Worm (Caenorhabditis elegans): ENCODE data around the gene pcdr-1.

The pcdr-1 gene

ce11 chrX:15713189-15713588 lies 46.6 kb downstream of the pcdr-1 start:
- no peak for TF ChIP-seq pha-2 (tag; optimal IDR thresholded peaks at IDR 0.05)
- TF ChIP-seq pha-4 (tag; optimal IDR thresholded peaks at IDR 0.05) = no peak
- TF ChIP-seq pat-9 (tag; optimal IDR thresholded peaks at IDR 0.05) = no peak
- TF ChIP-seq ceh-18 (tag; optimal IDR thresholded peaks at IDR 0.05) = no peak
- TF ChIP-seq lim-6 (tag; optimal IDR thresholded peaks at IDR 0.05) = no peak
- TF ChIP-seq ceh-31 (tag; optimal IDR thresholded peaks at IDR 0.05) = no peak
- TF ChIP-seq fkh-6 (tag; optimal IDR thresholded peaks at IDR 0.05) = no peak
- no peak for TF ChIP-seq K09A11.1 (tag; optimal IDR thresholded peaks at IDR 0.05; ENCODE audit: insufficient read depth)
- TF ChIP-seq ets-4 (tag; optimal IDR thresholded peaks at IDR 0.05) = no peak
- no peak for TF ChIP-seq unc-86 (tag; optimal IDR thresholded peaks at IDR 0.05)
- TF ChIP-seq nhr-232 (tag; optimal IDR thresholded peaks at IDR 0.05) = no peak
- no peak for TF ChIP-seq C38D4.7 (GFP tag; optimal IDR thresholded peaks at IDR 0.05)
- no peak for TF ChIP-seq unc-55 (GFP tag; optimal IDR thresholded peaks at IDR 0.05)
- no peak for TF ChIP-seq K02D7.2 (tag; optimal IDR thresholded peaks at IDR 0.05)
- TF ChIP-seq npax-4 (tag; optimal IDR thresholded peaks at IDR 0.05) = no peak

ce11 chrX:15716971-15717370 lies 50.4 kb downstream of the pcdr-1 start:
- TF ChIP-seq pha-4 (tag; optimal IDR thresholded peaks at IDR 0.05) (no peak), unc-3 (GFP tag; conservative IDR thresholded peaks at IDR 0.05) (no peak), unc-3 (tag; optimal IDR thresholded peaks at IDR 0.05) (no peak), hlh-8 (tag; optimal IDR thresholded peaks at IDR 0.05) (no peak), unc-86 (tag; optimal IDR thresholded peaks at IDR 0.05) (no peak), hlh-15 (tag; optimal IDR thresholded peaks at IDR 0.05) (no peak), ama-1 (optimal IDR thresholded peaks at IDR 0.05) (no peak)

ce11 chrX:15718325-15718724 lies 51.8 kb downstream of the pcdr-1 start, which contains the start of gene ZK662.6:
Gene ZK662.6 (plus strand): TSS chrX:15718625.
- TF ChIP-seq ztf-16 (tag; optimal IDR thresholded peaks at IDR 0.05) (no peak), unc-3 (GFP tag; conservative IDR thresholded peaks at IDR 0.05) (no peak), unc-3 (tag; optimal IDR thresholded peaks at IDR 0.05) (no peak), pha-2 (tag; optimal IDR thresholded peaks at IDR 0.05) (no peak), sox-2 (GFP tag; IDR thresholded peaks at IDR 0.05) (no peak), lin-11 (tag; optimal IDR thresholded peaks at IDR 0.05) (no peak)

ce11 chrX:15721346-15721745 lies 54.8 kb downstream of the pcdr-1 start, which contains the start of gene ZK662.5:
Gene ZK662.5 (plus strand): TSS chrX:15721646.
- TF ChIP-seq ceh-18 (tag; optimal IDR thresholded peaks at IDR 0.05) = no peak
- TF ChIP-seq fkh-10 (GFP tag; optimal IDR thresholded peaks at IDR 0.05) = no peak
- no peak for TF ChIP-seq ceh-6 (GFP tag; optimal IDR thresholded peaks at IDR 0.05)
- no peak for TF ChIP-seq tbx-7 (tag; optimal IDR thresholded peaks at IDR 0.05)
- TF ChIP-seq ceh-30 (tag; optimal IDR thresholded peaks at IDR 0.05) = no peak
- no peak for TF ChIP-seq T23F11.4 (GFP tag; optimal IDR thresholded peaks at IDR 0.05)
- TF ChIP-seq pax-1 (tag; optimal IDR thresholded peaks at IDR 0.05) = no peak
- no peak for TF ChIP-seq elt-4 (tag; optimal IDR thresholded peaks at IDR 0.05)
- TF ChIP-seq ceh-22 (tag; optimal IDR thresholded peaks at IDR 0.05) = no peak
- TF ChIP-seq dve-1 (tag; optimal IDR thresholded peaks at IDR 0.05) = no peak
- no peak for TF ChIP-seq hlh-6 (tag; optimal IDR thresholded peaks at IDR 0.05)
